Fruit fly (Drosophila melanogaster) whole organism, prepupa: ENCODE results near the gene CG4757.

Experiments used
- CG10631 ChIP-seq: fragments of 200-800 bp; sonication (Bioruptor generic); optimal IDR thresholded peaks from 2 replicates; lab custom pipeline; 2016; ENCODE audit warnings: missing biosample characterization, missing genetic modification characterization
- CG10669 ChIP-seq: fragments of 200-800 bp; sonication (Bioruptor generic); optimal IDR thresholded peaks from 3 replicates; lab custom pipeline; 2018; ENCODE audit warnings: missing biosample characterization, mild to moderate bottlenecking, missing genetic modification characterization, moderate library complexity
- CG11762 ChIP-seq: fragments of 200-800 bp; sonication (Bioruptor generic); optimal IDR thresholded peaks from 3 replicates; lab custom pipeline; 2016; ENCODE audit warnings: missing biosample characterization, missing genetic modification characterization; ENCODE audit not compliant: insufficient read depth
- CG11902 ChIP-seq: fragments of 200-800 bp; sonication (Bioruptor generic); optimal IDR thresholded peaks from 3 replicates; lab custom pipeline; 2016; ENCODE audit warnings: missing biosample characterization, missing genetic modification characterization
- CG15336 ChIP-seq: fragments of 200-800 bp; sonication (Bioruptor generic); IDR thresholded peaks from 2 replicates; pipeline ENCODE4 v1.3.6; 2022; ENCODE audit warnings: missing biosample characterization, missing genetic modification characterization
- CG16779 ChIP-seq: fragments of 200-800 bp; sonication (Bioruptor generic); optimal IDR thresholded peaks from 3 replicates; lab custom pipeline; 2017; ENCODE audit warnings: missing biosample characterization, mild to moderate bottlenecking, missing genetic modification characterization
- CG34406 ChIP-seq: fragments of 200-800 bp; sonication (Bioruptor generic); optimal IDR thresholded peaks from 3 replicates; lab custom pipeline; 2016; ENCODE audit warnings: missing biosample characterization, missing genetic modification characterization
- CG4318 ChIP-seq: fragments of 200-800 bp; sonication (Bioruptor generic); optimal IDR thresholded peaks from 3 replicates; lab custom pipeline; 2017; ENCODE audit warnings: missing biosample characterization, mild to moderate bottlenecking, missing genetic modification characterization
- CG6792 ChIP-seq: fragments of 200-800 bp; sonication (Bioruptor generic); optimal IDR thresholded peaks from 3 replicates; lab custom pipeline; 2016; ENCODE audit warnings: missing biosample characterization, missing genetic modification characterization
- CG6808 ChIP-seq: fragments of 200-800 bp; sonication (Bioruptor generic); optimal IDR thresholded peaks from 3 replicates; lab custom pipeline; 2017; ENCODE audit warnings: missing biosample characterization, missing genetic modification characterization, mild to moderate bottlenecking, moderate library complexity, missing genetic modification reagents
- CG6854 ChIP-seq: fragments of 200-800 bp; sonication (Bioruptor generic); optimal IDR thresholded peaks from 2 replicates; lab custom pipeline; 2017; ENCODE audit warnings: missing biosample characterization, mild to moderate bottlenecking, missing genetic modification characterization
- CG7368 ChIP-seq: fragments of 200-800 bp; sonication (Bioruptor generic); optimal IDR thresholded peaks from 3 replicates; lab custom pipeline; 2016; ENCODE audit warnings: missing biosample characterization, missing genetic modification characterization
- CG8119 ChIP-seq: fragments of 200-800 bp; sonication (Bioruptor generic); IDR thresholded peaks from 3 replicates; pipeline ENCODE4 v1.3.6; 2022; ENCODE audit warnings: missing biosample characterization, missing genetic modification characterization
- CG8319 ChIP-seq: fragments of 200-800 bp; sonication (Bioruptor generic); optimal IDR thresholded peaks from 3 replicates; lab custom pipeline; 2016; ENCODE audit warnings: missing biosample characterization, missing genetic modification characterization
- CG8632 ChIP-seq: fragments of 200-800 bp; sonication (Bioruptor generic); optimal IDR thresholded peaks from 3 replicates; lab custom pipeline; 2016; ENCODE audit warnings: missing biosample characterization, missing genetic modification characterization
- CG9139 ChIP-seq: fragments of 200-800 bp; sonication (Bioruptor generic); optimal IDR thresholded peaks from 3 replicates; lab custom pipeline; 2017; ENCODE audit warnings: missing biosample characterization, mild to moderate bottlenecking, missing genetic modification characterization
- Eip93F ChIP-seq: fragments of 200-800 bp; sonication (Bioruptor generic); optimal IDR thresholded peaks from 2 replicates; lab custom pipeline; 2016; ENCODE audit warnings: missing biosample characterization, mild to moderate bottlenecking, missing genetic modification characterization
- Ets21C ChIP-seq: fragments of 200-800 bp; sonication (Bioruptor generic); optimal IDR thresholded peaks from 3 replicates; lab custom pipeline; 2016; ENCODE audit warnings: missing biosample characterization, missing genetic modification characterization
- Ets96B ChIP-seq: fragments of 200-800 bp; optimal IDR thresholded peaks from 2 replicates; lab custom pipeline; 2019; ENCODE audit warnings: missing biosample characterization, mild to moderate bottlenecking, missing genetic modification characterization, moderate library complexity
- Gug ChIP-seq: fragments of 200-800 bp; sonication (Bioruptor generic); IDR thresholded peaks from 2 replicates; pipeline ENCODE4 v1.3.6; 2022; ENCODE audit warnings: missing biosample characterization, missing genetic modification characterization
- Hr39 ChIP-seq: fragments of 200-800 bp; sonication (Bioruptor generic); optimal IDR thresholded peaks from 2 replicates; lab custom pipeline; 2016; ENCODE audit warnings: missing biosample characterization, missing genetic modification characterization
- Hr4 ChIP-seq: fragments of 200-800 bp; sonication (Bioruptor generic); optimal IDR thresholded peaks from 3 replicates; lab custom pipeline; 2016; ENCODE audit warnings: missing biosample characterization, missing genetic modification characterization
- Lpt ChIP-seq: fragments of 200-800 bp; sonication (Bioruptor generic); optimal IDR thresholded peaks from 3 replicates; lab custom pipeline; 2016; ENCODE audit warnings: missing biosample characterization, missing genetic modification characterization
- OdsH ChIP-seq: fragments of 200-800 bp; sonication (Bioruptor generic); optimal IDR thresholded peaks from 3 replicates; lab custom pipeline; 2016; ENCODE audit warnings: missing biosample characterization, missing genetic modification characterization
- Smox ChIP-seq: fragments of 200-800 bp; sonication (Bioruptor generic); optimal IDR thresholded peaks from 3 replicates; lab custom pipeline; 2016; ENCODE audit warnings: missing biosample characterization, missing genetic modification characterization
- Sox14 ChIP-seq: fragments of 200-800 bp; sonication (Bioruptor generic); optimal IDR thresholded peaks from 3 replicates; lab custom pipeline; 2016; ENCODE audit warnings: missing biosample characterization, missing genetic modification characterization
- Sox15 ChIP-seq: fragments of 200-800 bp; sonication (Bioruptor generic); optimal IDR thresholded peaks from 3 replicates; lab custom pipeline; 2016; ENCODE audit warnings: missing biosample characterization, missing genetic modification characterization
- acj6 ChIP-seq: fragments of 200-800 bp; sonication (Bioruptor generic); optimal IDR thresholded peaks from 3 replicates; lab custom pipeline; 2016; ENCODE audit warnings: missing biosample characterization, missing genetic modification characterization
- cyc ChIP-seq: fragments of 200-800 bp; sonication (Bioruptor generic); optimal IDR thresholded peaks from 3 replicates; lab custom pipeline; 2016; ENCODE audit warnings: missing biosample characterization, missing genetic modification characterization
- dac ChIP-seq: fragments of 200-800 bp; sonication (Bioruptor generic); optimal IDR thresholded peaks from 2 replicates; lab custom pipeline; 2017; ENCODE audit warnings: missing biosample characterization, mild to moderate bottlenecking, missing genetic modification characterization
- dsx ChIP-seq: fragments of 200-800 bp; optimal IDR thresholded peaks from 3 replicates; lab custom pipeline; 2019; ENCODE audit warnings: missing biosample characterization, mild to moderate bottlenecking, missing genetic modification characterization, moderate library complexity; ENCODE audit not compliant: poor library complexity, severe bottlenecking
- esn ChIP-seq: fragments of 200-800 bp; sonication (Bioruptor generic); optimal IDR thresholded peaks from 2 replicates; lab custom pipeline; 2016; ENCODE audit warnings: missing biosample characterization, mild to moderate bottlenecking, missing genetic modification characterization, moderate library complexity
- fd59A ChIP-seq: fragments of 200-800 bp; sonication (Bioruptor generic); optimal IDR thresholded peaks from 2 replicates; lab custom pipeline; 2017; ENCODE audit warnings: missing biosample characterization, mild to moderate bottlenecking, missing genetic modification characterization, missing genetic modification reagents
- fd85E ChIP-seq: fragments of 200-800 bp; sonication (Bioruptor generic); optimal IDR thresholded peaks from 3 replicates; lab custom pipeline; 2016; ENCODE audit warnings: missing biosample characterization, missing genetic modification characterization
- fkh ChIP-seq: fragments of 200-800 bp; sonication (Bioruptor generic); optimal IDR thresholded peaks from 3 replicates; lab custom pipeline; 2017; ENCODE audit warnings: missing biosample characterization, mild to moderate bottlenecking, missing genetic modification characterization, moderate library complexity
- lz ChIP-seq: fragments of 200-800 bp; sonication (Bioruptor generic); optimal IDR thresholded peaks from 3 replicates; lab custom pipeline; 2016; ENCODE audit warnings: missing biosample characterization, missing genetic modification characterization
- net ChIP-seq: fragments of 200-800 bp; sonication (Bioruptor generic); optimal IDR thresholded peaks from 3 replicates; lab custom pipeline; 2016; ENCODE audit warnings: missing biosample characterization, missing genetic modification characterization
- pdm3 ChIP-seq: fragments of 200-800 bp; sonication (Bioruptor generic); optimal IDR thresholded peaks from 3 replicates; lab custom pipeline; 2016; ENCODE audit warnings: missing biosample characterization, missing genetic modification characterization
- salr ChIP-seq, 2 experiments: fragments of 200-800 bp; sonication (Bioruptor generic); optimal IDR thresholded peaks; 3 replicates each; lab custom pipeline; 2016 to 2018; ENCODE audit warnings: missing biosample characterization in 2 of 2, missing genetic modification characterization in 2 of 2, mild to moderate bottlenecking in 1 of 2
- spab ChIP-seq: fragments of 200-800 bp; sonication (Bioruptor generic); optimal IDR thresholded peaks from 2 replicates; lab custom pipeline; 2017; ENCODE audit warnings: missing biosample characterization, mild to moderate bottlenecking, missing genetic modification characterization, missing genetic modification reagents
- topi ChIP-seq: fragments of 200-800 bp; sonication (Bioruptor generic); optimal IDR thresholded peaks from 3 replicates; lab custom pipeline; 2016; ENCODE audit warnings: missing biosample characterization, missing genetic modification characterization
- vri ChIP-seq: fragments of 200-800 bp; sonication (Bioruptor generic); optimal IDR thresholded peaks from 3 replicates; lab custom pipeline; 2016; ENCODE audit warnings: missing biosample characterization, mild to moderate bottlenecking, missing genetic modification characterization

CG4757 gene

DNA sequence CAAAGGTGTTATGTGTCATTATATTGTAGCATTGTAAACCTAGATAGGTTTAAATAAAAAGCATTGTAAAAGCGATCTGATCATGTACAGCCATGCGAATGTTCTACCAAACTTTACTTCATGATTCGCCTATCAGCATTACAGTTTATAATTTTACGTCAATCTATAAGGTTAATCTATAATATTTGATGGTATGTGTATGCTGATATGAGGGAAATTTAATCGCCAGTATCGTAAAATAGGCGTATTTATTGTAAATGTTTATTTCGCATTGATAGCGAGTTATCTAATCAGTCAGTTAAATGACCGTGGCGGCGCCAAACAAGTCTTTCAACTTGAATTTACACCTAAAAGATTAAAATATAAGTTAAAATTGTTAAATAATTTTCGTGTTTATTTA, 16.6 kb downstream of the CG4757 start:
- TF ChIP-seq dsx (GFP tag; lab: Kevin White, UChicago) (no peak), Hr4 (GFP tag; lab: Kevin White, UChicago) (no peak), CG4318 (no peak), lz (no peak), Ets96B (tag; lab: Kevin White, UChicago) (no peak), topi (GFP tag; lab: Kevin White, UChicago) (no peak), fkh (no peak)

DNA sequence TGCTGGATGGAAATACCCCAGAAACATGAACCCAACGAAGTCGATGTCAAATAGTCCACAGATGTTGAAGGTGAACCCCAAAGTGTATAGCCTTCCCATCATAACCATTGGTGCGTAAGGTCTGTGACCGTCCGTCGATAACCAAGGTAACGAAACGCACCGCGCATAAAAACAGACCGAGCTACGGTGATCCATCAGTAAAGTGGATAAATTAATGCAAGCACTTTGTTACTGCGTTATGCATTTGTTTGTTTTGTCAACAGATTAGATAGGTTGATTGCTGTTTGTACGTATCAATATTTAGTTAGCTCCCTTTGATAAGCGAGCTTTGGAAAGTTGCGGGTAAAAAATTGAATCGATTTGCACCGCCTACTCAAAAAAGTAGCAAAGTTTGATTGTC, 17.3 kb downstream of the CG4757 start:
- TF ChIP-seq Sox14 (GFP tag; lab: Kevin White, UChicago) (no peak), fkh (peak; percentile 47)

DNA sequence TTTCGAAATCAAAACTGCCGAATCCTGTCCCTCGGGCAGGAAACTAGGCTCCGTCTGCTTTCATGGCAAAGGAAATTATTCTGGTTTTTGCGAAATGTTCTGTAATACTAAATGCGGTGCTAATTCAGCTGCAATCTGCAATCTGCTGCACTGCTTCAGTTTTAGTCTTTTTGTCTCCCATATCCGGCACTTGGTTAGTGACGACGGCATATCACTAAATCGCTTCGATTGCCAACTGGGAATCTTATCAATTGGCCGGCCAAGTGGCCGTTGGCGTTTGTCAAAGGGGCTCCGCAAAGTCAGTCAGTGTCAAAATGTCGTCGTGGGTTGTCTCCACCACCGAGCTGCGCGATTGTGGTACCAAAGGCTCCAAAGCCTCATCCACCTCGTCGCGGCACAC, 34.8 kb downstream of the CG4757 start, which contains the start of gene CG18577:
Gene CG18577, plus strand, starts transcription at position 301 of the 400 bp plus-strand sequence.
- TF ChIP-seq CG10669 (GFP tag; lab: Kevin White, UChicago) (no peak), Sox15 (GFP tag; lab: Kevin White, UChicago) (no peak), esn (GFP tag; lab: Kevin White, UChicago) (no peak), fd85E (GFP tag; lab: Kevin White, UChicago) (no peak), Smox (GFP tag; lab: Kevin White, UChicago) (no peak), CG7368 (GFP tag; lab: Kevin White, UChicago) (no peak), pdm3 (no peak), dac (GFP tag; lab: Kevin White, UChicago) (no peak), CG8119 (GFP tag; lab: Robert Waterston, UW) (no peak), CG15336 (no peak), CG16779 (tag; lab: Kevin White, UChicago) (no peak), CG11902 (GFP tag; lab: Kevin White, UChicago) (no peak), CG6808 (GFP tag; lab: Kevin White, UChicago) (no peak), CG34406 (GFP tag; lab: Kevin White, UChicago) (no peak), net (GFP tag; lab: Kevin White, UChicago) (no peak), CG8319 (no peak), CG6854 (GFP tag; lab: Kevin White, UChicago) (no peak), CG6792 (GFP tag; lab: Kevin White, UChicago) (no peak), Ets96B (tag; lab: Kevin White, UChicago) (no peak), OdsH (GFP tag; lab: Kevin White, UChicago) (no peak)

DNA sequence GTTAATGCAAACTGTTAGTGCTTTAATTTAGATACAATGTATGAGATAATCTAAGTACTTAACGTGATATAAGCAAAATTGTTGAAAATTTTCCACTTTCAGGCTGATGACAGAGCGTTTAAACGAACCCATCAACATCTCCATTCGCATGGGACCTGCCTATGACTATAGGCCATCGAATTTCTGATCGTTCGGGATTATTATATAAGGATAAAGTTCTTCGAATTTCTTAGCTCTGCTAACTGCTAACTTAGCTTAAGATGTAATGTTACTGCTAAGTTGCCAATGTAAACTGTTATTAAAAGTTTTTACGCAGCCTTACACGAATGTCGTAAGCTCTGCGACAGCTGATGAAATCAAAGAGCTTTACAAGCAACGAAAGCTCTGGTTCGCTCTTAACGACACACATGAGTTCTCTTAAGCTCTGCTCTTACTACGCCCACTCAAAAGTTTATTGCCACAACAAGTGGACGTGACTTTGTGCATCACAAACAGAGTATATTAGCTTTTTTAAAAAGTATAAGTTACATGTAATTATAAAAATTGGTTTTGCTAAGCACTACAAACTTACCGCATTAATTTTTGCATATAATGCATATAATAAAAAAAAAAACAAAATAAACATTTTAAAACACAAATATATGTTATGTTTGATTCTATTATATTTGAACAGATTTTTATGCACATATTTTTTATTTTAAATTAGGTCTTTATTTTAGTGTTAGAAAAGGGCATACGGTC, 35.8 kb downstream of the CG4757 start:
- TF ChIP-seq Eip93F (peak; percentile 85), cyc (GFP tag; lab: Kevin White, UChicago) (peak; percentile 96), Ets96B (tag; lab: Kevin White, UChicago) (peak; percentile 92), Ets21C (GFP tag; lab: Kevin White, UChicago) (peak; percentile 86), CG8319 (peak; percentile 94), fkh (peak; percentile 73), topi (GFP tag; lab: Kevin White, UChicago) (peak; percentile 99), CG10631 (GFP tag; lab: Kevin White, UChicago) (peak; percentile 99), CG11762 (GFP tag; lab: Kevin White, UChicago) (peak; percentile 95), CG16779 (tag; lab: Kevin White, UChicago) (peak; percentile 97), CG4318 (peak; percentile 100), pdm3 (peak; percentile 97), Lpt (GFP tag; lab: Kevin White, UChicago) (peak; percentile 98), Hr39 (GFP tag; lab: Kevin White, UChicago) (peak; percentile 92), CG9139 (peak; percentile 99), acj6 (peak; percentile 97), dac (GFP tag; lab: Kevin White, UChicago) (peak; percentile 97), Gug (GFP tag; lab: Robert Waterston, UW) (peak; percentile 99), esn (GFP tag; lab: Kevin White, UChicago) (peak; percentile 99), salr (GFP tag; optimal IDR thresholded peaks at IDR 0.05; lab: Kevin White, UChicago) (peak; percentile 87 to 98), fd59A (GFP tag; lab: Kevin White, UChicago) (peak; percentile 97), CG11902 (GFP tag; lab: Kevin White, UChicago) (peak; percentile 96), OdsH (GFP tag; lab: Kevin White, UChicago) (peak; percentile 98), CG8119 (GFP tag; lab: Robert Waterston, UW) (peak; percentile 100), spab (GFP tag; lab: Kevin White, UChicago) (peak; percentile 98), lz (peak; percentile 97), vri (GFP tag; lab: Kevin White, UChicago) (peak; percentile 80), CG8632 (GFP tag; lab: Kevin White, UChicago) (peak; percentile 99)
